Fruit fly (Drosophila melanogaster): ENCODE results near the gene Kdm2.

DNA sequence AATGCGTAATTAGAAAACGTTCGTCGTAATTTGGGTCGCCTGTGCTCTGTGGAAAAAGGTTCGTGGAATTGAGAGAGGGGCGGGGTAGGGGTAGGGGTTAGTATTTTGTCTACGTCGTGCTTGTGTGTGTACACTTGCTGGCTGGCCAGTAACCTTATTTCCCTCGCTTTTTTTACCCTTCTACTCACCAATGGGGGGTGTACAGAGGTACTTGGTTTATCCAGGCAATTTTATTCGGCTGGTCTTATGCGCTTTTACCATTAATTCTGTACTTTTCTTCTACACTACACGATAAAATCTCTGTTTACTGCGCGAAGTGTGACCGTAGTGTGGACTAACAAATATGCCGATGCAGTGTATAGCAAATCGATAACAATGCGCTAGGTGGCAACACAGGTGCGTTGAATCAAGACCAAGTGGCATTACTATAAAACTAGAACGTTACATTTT lies 32.6 kb upstream of the Kdm2 start, which contains the start of gene tgo:
- TF ChIP-seq CG15710 (tag; optimal IDR thresholded peaks at IDR 0.05), result peak; percentile 12
- TF ChIP-seq EcR (GFP tag; optimal IDR thresholded peaks at IDR 0.05), result peak; percentile 28
- TF ChIP-seq D1 (tag; optimal IDR thresholded peaks at IDR 0.05), result no peak
- no peak for TF ChIP-seq CG10348 (GFP tag; IDR thresholded peaks at IDR 0.05)
- TF ChIP-seq rn (GFP tag; IDR thresholded peaks at IDR 0.05), result no peak
- TF ChIP-seq CG12605 (GFP tag; IDR thresholded peaks at IDR 0.05), result no peak
- TF ChIP-seq CG17806 (tag; optimal IDR thresholded peaks at IDR 0.05), result no peak
- TF ChIP-seq Pif1A (GFP tag; optimal IDR thresholded peaks at IDR 0.05), result no peak
- TF ChIP-seq CG34367 (tag; optimal IDR thresholded peaks at IDR 0.05), result no peak
- TF ChIP-seq CG8159 (tag; optimal IDR thresholded peaks at IDR 0.05), result no peak
- no peak for TF ChIP-seq Ets98B (GFP tag; IDR thresholded peaks at IDR 0.05)
- no peak for TF ChIP-seq CG9948 (tag; optimal IDR thresholded peaks at IDR 0.05)
